Fruit fly (Drosophila melanogaster) whole organism, embryonic: ENCODE measurements around the gene Kdm3.

Experiments
- Adf1 ChIP-seq: fragments of 200-800 bp; sonication (Bioruptor generic); IDR thresholded peaks from 2 replicates; pipeline ENCODE4 v1.3.6; 2022; ENCODE audit warnings: missing biosample characterization, missing genetic modification characterization
- Atf6 ChIP-seq: fragments of 200-800 bp; sonication (Bioruptor generic); IDR thresholded peaks from 2 replicates; pipeline ENCODE4 v1.3.6; 2022; ENCODE audit warnings: missing biosample characterization, missing genetic modification characterization
- Bgb ChIP-seq: fragments of 200-800 bp; sonication (Bioruptor generic); IDR thresholded peaks from 2 replicates; pipeline ENCODE4 v1.3.6; 2022; ENCODE audit warnings: missing biosample characterization, missing genetic modification characterization; ENCODE audit not compliant: partially characterized antibody
- CG10209 ChIP-seq: fragments of 200-800 bp; sonication (Bioruptor generic); optimal IDR thresholded peaks from 3 replicates; lab custom pipeline; 2017; ENCODE audit warnings: missing biosample characterization, mild to moderate bottlenecking, missing genetic modification characterization, missing genetic modification reagents
- CG10321 ChIP-seq: fragments of 200-800 bp; sonication (Bioruptor generic); IDR thresholded peaks from 2 replicates; pipeline ENCODE4 v1.3.6; 2022; ENCODE audit warnings: missing biosample characterization, missing genetic modification characterization
- CG10959 ChIP-seq: fragments of 200-800 bp; sonication (Bioruptor generic); IDR thresholded peaks from 2 replicates; pipeline ENCODE4 v1.3.6; 2022; ENCODE audit warnings: missing biosample characterization, missing genetic modification characterization
- CG12236 ChIP-seq: fragments of 200-800 bp; sonication (Bioruptor generic); optimal IDR thresholded peaks from 2 replicates; lab custom pipeline; 2016; ENCODE audit warnings: missing biosample characterization, missing genetic modification characterization
- CG14014 ChIP-seq: fragments of 200-800 bp; sonication (Bioruptor generic); IDR thresholded peaks from 2 replicates; pipeline ENCODE4 v1.3.6; 2022; ENCODE audit warnings: missing biosample characterization, missing genetic modification characterization
- CG14860 ChIP-seq: fragments of 200-800 bp; sonication (Bioruptor generic); IDR thresholded peaks from 3 replicates; pipeline ENCODE4 v1.3.6; 2022; ENCODE audit warnings: missing biosample characterization, missing genetic modification characterization; ENCODE audit not compliant: partially characterized antibody
- CG15514 ChIP-seq: fragments of 200-800 bp; sonication (Bioruptor generic); optimal IDR thresholded peaks from 3 replicates; lab custom pipeline; 2017; ENCODE audit warnings: missing biosample characterization, missing genetic modification characterization, mild to moderate bottlenecking, moderate library complexity, missing genetic modification reagents
- CG17802 ChIP-seq: fragments of 200-800 bp; sonication (Bioruptor generic); optimal IDR thresholded peaks from 2 replicates; lab custom pipeline; 2018; ENCODE audit warnings: missing biosample characterization, mild to moderate bottlenecking, missing genetic modification characterization, moderate library complexity
- CG18011 ChIP-seq: fragments of 200-800 bp; sonication (Bioruptor generic); optimal IDR thresholded peaks from 2 replicates; lab custom pipeline; 2017; ENCODE audit warnings: missing biosample characterization, missing genetic modification characterization, mild to moderate bottlenecking, moderate library complexity, missing genotype
- CG2129 ChIP-seq: fragments of 200-800 bp; sonication (Bioruptor generic); IDR thresholded peaks from 2 replicates; pipeline ENCODE4 v1.3.6; 2022; ENCODE audit warnings: missing biosample characterization, missing genetic modification characterization; ENCODE audit not compliant: partially characterized antibody
- CG2712 ChIP-seq: fragments of 200-800 bp; optimal IDR thresholded peaks from 3 replicates; lab custom pipeline; 2019; ENCODE audit warnings: missing biosample characterization, mild to moderate bottlenecking, missing genetic modification characterization, moderate library complexity
- CG3065 ChIP-seq: fragments of 200-800 bp; sonication (Bioruptor generic); optimal IDR thresholded peaks from 2 replicates; lab custom pipeline; 2016; ENCODE audit warnings: missing biosample characterization, missing genetic modification characterization
- CG34376 ChIP-seq: fragments of 200-800 bp; sonication (Bioruptor generic); optimal IDR thresholded peaks from 2 replicates; lab custom pipeline; 2018; ENCODE audit warnings: missing biosample characterization, mild to moderate bottlenecking, missing genetic modification characterization
- CG9797 ChIP-seq: fragments of 200-800 bp; sonication (Bioruptor generic); optimal IDR thresholded peaks from 3 replicates; lab custom pipeline; 2018; ENCODE audit warnings: missing biosample characterization, mild to moderate bottlenecking, missing genetic modification characterization
- CG9817 ChIP-seq: fragments of 200-800 bp; sonication (Bioruptor generic); optimal IDR thresholded peaks from 2 replicates; lab custom pipeline; 2018; ENCODE audit warnings: missing biosample characterization, mild to moderate bottlenecking, missing genetic modification characterization, moderate library complexity
- CTCF ChIP-seq: fragments of 200-800 bp; sonication (Bioruptor generic); optimal IDR thresholded peaks from 2 replicates; lab custom pipeline; 2017; ENCODE audit warnings: missing biosample characterization, mild to moderate bottlenecking, missing genetic modification characterization, moderate library complexity
- Deaf1 ChIP-seq: fragments of 200-800 bp; optimal IDR thresholded peaks from 3 replicates; lab custom pipeline; 2019; ENCODE audit warnings: missing biosample characterization, mild to moderate bottlenecking, missing genetic modification characterization, moderate library complexity
- Drgx ChIP-seq: fragments of 200-800 bp; sonication (Bioruptor generic); IDR thresholded peaks from 2 replicates; pipeline ENCODE4 v1.3.6; 2022; ENCODE audit warnings: missing biosample characterization, missing genetic modification characterization
- HHEX ChIP-seq: fragments of 200-800 bp; sonication (Bioruptor generic); optimal IDR thresholded peaks from 3 replicates; lab custom pipeline; 2017; ENCODE audit warnings: missing biosample characterization, mild to moderate bottlenecking, missing genetic modification characterization, missing genetic modification reagents
- HLH3B ChIP-seq: fragments of 200-800 bp; sonication (Bioruptor generic); IDR thresholded peaks from 2 replicates; pipeline ENCODE4 v1.3.6; 2022; ENCODE audit warnings: missing biosample characterization, missing genetic modification characterization
- HLH4C ChIP-seq: fragments of 200-800 bp; sonication (Bioruptor generic); IDR thresholded peaks from 3 replicates; pipeline ENCODE4 v1.3.6; 2022; ENCODE audit warnings: missing biosample characterization, missing genetic modification characterization; ENCODE audit not compliant: partially characterized antibody
- Lim3 ChIP-seq: fragments of 200-800 bp; sonication (Bioruptor generic); IDR thresholded peaks from 2 replicates; pipeline ENCODE4 v1.3.6; 2022; ENCODE audit warnings: missing biosample characterization, missing genetic modification characterization
- Med ChIP-seq: fragments of 200-800 bp; sonication (Bioruptor generic); peaks from one replicate; lab custom pipeline; 2016; ENCODE audit warnings: missing biosample characterization, missing genetic modification characterization, mild to moderate bottlenecking, inconsistent platforms, moderate library complexity
- Nf-YC ChIP-seq: fragments of 200-800 bp; optimal IDR thresholded peaks from 3 replicates; lab custom pipeline; 2019; ENCODE audit warnings: missing biosample characterization, mild to moderate bottlenecking, missing genetic modification characterization, moderate library complexity
- Pdp1 ChIP-seq, 2 experiments: fragments of 200-800 bp; sonication (Bioruptor generic); optimal IDR thresholded peaks; 3 replicates each; lab custom pipeline; 2016; ENCODE audit warnings: missing biosample characterization in 2 of 2, missing genetic modification characterization in 2 of 2, mild to moderate bottlenecking in 1 of 2, moderate library complexity in 1 of 2
- Side ChIP-seq: fragments of 200-800 bp; sonication (Bioruptor generic); optimal IDR thresholded peaks from 2 replicates; lab custom pipeline; 2016; ENCODE audit warnings: missing biosample characterization, missing genetic modification characterization
- Sry-δ ChIP-seq: fragments of 200-800 bp; sonication (Bioruptor generic); optimal IDR thresholded peaks from 2 replicates; lab custom pipeline; 2016; ENCODE audit warnings: missing biosample characterization, missing genetic modification characterization
- Xbp1 ChIP-seq: fragments of 200-800 bp; sonication (Bioruptor generic); optimal IDR thresholded peaks from 3 replicates; lab custom pipeline; 2016; ENCODE audit warnings: missing biosample characterization, mild to moderate bottlenecking, missing genetic modification characterization
- ato ChIP-seq: fragments of 200-800 bp; sonication (Bioruptor generic); IDR thresholded peaks from 2 replicates; pipeline ENCODE4 v1.3.6; 2022; ENCODE audit warnings: missing biosample characterization, missing genetic modification characterization; ENCODE audit not compliant: partially characterized antibody
- bbx ChIP-seq: fragments of 200-800 bp; sonication (Bioruptor generic); IDR thresholded peaks from 2 replicates; pipeline ENCODE4 v1.3.6; 2022; ENCODE audit warnings: missing biosample characterization, missing genetic modification characterization; ENCODE audit not compliant: partially characterized antibody
- chn ChIP-seq: fragments of 200-800 bp; sonication (Bioruptor generic); optimal IDR thresholded peaks from 2 replicates; lab custom pipeline; 2016; ENCODE audit warnings: missing biosample characterization, missing genetic modification characterization
- ci ChIP-seq: fragments of 200-800 bp; sonication (Bioruptor generic); IDR thresholded peaks from 3 replicates; pipeline ENCODE4 v1.3.6; 2022; ENCODE audit warnings: missing biosample characterization, missing genetic modification characterization
- croc ChIP-seq: fragments of 200-800 bp; sonication (Bioruptor generic); conservative IDR thresholded peaks from 3 replicates; pipeline ENCODE4 v1.3.6; 2022; ENCODE audit warnings: missing biosample characterization, missing genetic modification characterization
- eyg ChIP-seq: fragments of 200-800 bp; sonication (Bioruptor generic); optimal IDR thresholded peaks from 3 replicates; lab custom pipeline; 2016; ENCODE audit warnings: missing biosample characterization, missing genetic modification characterization
- fd3F ChIP-seq: fragments of 200-800 bp; sonication (Bioruptor generic); optimal IDR thresholded peaks from 2 replicates; lab custom pipeline; 2018; ENCODE audit warnings: missing biosample characterization, mild to moderate bottlenecking, missing genetic modification characterization, moderate library complexity
- hkb ChIP-seq, 2 experiments: fragments of 200-800 bp in 1 of 2; fragments of >200 bp in 1 of 2; sonication (Bioruptor generic) in 1 of 2; IDR thresholded peaks in 1 of 2; optimal IDR thresholded peaks in 1 of 2; 2 replicates each; pipeline versions ENCODE4 v1.3.6 to Lab custom; 2017 to 2022; ENCODE audit warnings: missing biosample characterization in 1 of 2, missing genetic modification characterization in 1 of 2
- jing ChIP-seq: fragments of 200-800 bp; sonication (Bioruptor generic); optimal IDR thresholded peaks from 2 replicates; lab custom pipeline; 2018; ENCODE audit warnings: missing biosample characterization, mild to moderate bottlenecking, missing genetic modification characterization
- lov ChIP-seq, 2 experiments: fragments of 200-800 bp in 1 of 2; fragments of >200 bp in 1 of 2; sonication (Bioruptor generic) in 1 of 2; IDR thresholded peaks in 1 of 2; optimal IDR thresholded peaks in 1 of 2; 2 replicates in 1 of 2; 3 replicates in 1 of 2; pipeline versions ENCODE4 v1.3.6 to Lab custom; 2017 to 2022; ENCODE audit warnings: missing biosample characterization in 1 of 2, missing genetic modification characterization in 1 of 2
- nau ChIP-seq: fragments of 200-800 bp; sonication (Bioruptor generic); optimal IDR thresholded peaks from 3 replicates; lab custom pipeline; 2017; ENCODE audit warnings: missing biosample characterization, mild to moderate bottlenecking, missing genetic modification characterization, missing genetic modification reagents
- sc ChIP-seq, 3 experiments: fragments of >200 bp in 2 of 3; fragments of 200-800 bp in 1 of 3; sonication (Bioruptor generic) in 1 of 3; optimal IDR thresholded peaks; 2 replicates in 2 of 3; 3 replicates in 1 of 3; lab custom pipeline; 2017; ENCODE audit warnings: mild to moderate bottlenecking in 1 of 3, missing biosample characterization in 1 of 3, missing genetic modification characterization in 1 of 3, missing genetic modification reagents in 1 of 3
- schlank ChIP-seq: fragments of 200-800 bp; sonication (Bioruptor generic); optimal IDR thresholded peaks from 2 replicates; lab custom pipeline; 2018; ENCODE audit warnings: missing biosample characterization, mild to moderate bottlenecking, missing genetic modification characterization
- slbo ChIP-seq: fragments of 200-800 bp; sonication (Bioruptor generic); IDR thresholded peaks from 2 replicates; pipeline ENCODE4 v1.3.6; 2022; ENCODE audit warnings: missing biosample characterization, missing genetic modification characterization
- trh ChIP-seq: fragments of 200-800 bp; sonication (Bioruptor generic); optimal IDR thresholded peaks from 2 replicates; lab custom pipeline; 2016; ENCODE audit warnings: missing biosample characterization, missing genetic modification characterization
- vnd ChIP-seq: fragments of 200-800 bp; sonication (Bioruptor generic); IDR thresholded peaks from 3 replicates; pipeline ENCODE4 v1.3.6; 2022; ENCODE audit warnings: missing biosample characterization, missing genetic modification characterization; ENCODE audit not compliant: partially characterized antibody
- wdn ChIP-seq: fragments of 200-800 bp; sonication (Bioruptor generic); IDR thresholded peaks from 2 replicates; pipeline ENCODE4 v1.3.6; 2022; ENCODE audit warnings: missing biosample characterization, missing genetic modification characterization
- z ChIP-seq: fragments of 200-800 bp; sonication (Bioruptor generic); IDR thresholded peaks from 3 replicates; pipeline ENCODE4 v1.3.6; 2022; ENCODE audit warnings: missing biosample characterization, missing genetic modification characterization

Gene Kdm3

DNA sequence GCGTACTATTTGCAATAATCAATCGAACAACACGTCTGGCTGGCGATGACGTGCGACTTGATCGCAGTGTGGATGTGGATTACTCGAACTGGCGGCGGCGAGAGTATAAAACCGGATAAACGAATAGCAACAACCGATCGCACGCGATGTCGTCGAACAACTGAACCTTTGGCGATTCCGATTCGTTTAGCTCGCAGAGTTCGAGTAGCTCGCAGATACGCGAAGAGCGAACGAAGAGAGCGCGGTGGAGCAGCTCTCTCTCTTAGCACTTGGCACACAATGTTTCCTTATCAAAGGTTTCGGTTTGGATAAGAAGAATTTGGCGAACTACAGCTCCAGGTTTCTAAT is 13.4 kb upstream of the Kdm3 start, which contains the start of gene RhoL (continued):
- peak; percentile 43; the same call in 1 of the 2 replicates for TF ChIP-seq Adf1 (GFP tag; lab: Robert Waterston, UW)
- TF ChIP-seq Pdp1 (GFP tag; optimal IDR thresholded peaks at IDR 0.05; lab: Kevin White, UChicago) = peak in 1 of 2 experiments; percentile 34
- TF ChIP-seq slbo (GFP tag; lab: Robert Waterston, UW) = 0 out of 2 replicates have a peak, but pooled peaks have one; percentile 10
- TF ChIP-seq Drgx (GFP tag; lab: Robert Waterston, UW) = peak; percentile 45; the same call in 1 of the 2 replicates
- TF ChIP-seq HLH4C (GFP tag; lab: Robert Waterston, UW) = peak; percentile 50; the same call in 1 of the 3 replicates
- no peak for TF ChIP-seq z (GFP tag; lab: Robert Waterston, UW)
- TF ChIP-seq schlank (tag; lab: Kevin White, UChicago) = no peak
- no peak for TF ChIP-seq ato (GFP tag; lab: Robert Waterston, UW)
- peak; percentile 59; the same call in 1 of the 2 replicates for TF ChIP-seq Bgb (GFP tag; lab: Robert Waterston, UW)
- TF ChIP-seq CG17802 (tag; lab: Kevin White, UChicago) = no peak
- TF ChIP-seq CG2129 (GFP tag; lab: Robert Waterston, UW) = no peak
- TF ChIP-seq CG15514 (GFP tag; lab: Kevin White, UChicago) = peak; percentile 20
- peak; percentile 70 for TF ChIP-seq bbx (GFP tag; lab: Robert Waterston, UW)
- no peak for TF ChIP-seq CG14860 (GFP tag; lab: Robert Waterston, UW)
- no peak for TF ChIP-seq fd3F (GFP tag; lab: Kevin White, UChicago)
- peak; percentile 95 for TF ChIP-seq Deaf1 (tag; lab: Kevin White, UChicago)
- no peak for TF ChIP-seq CG12236 (GFP tag; lab: Kevin White, UChicago)
- TF ChIP-seq trh (GFP tag; lab: Kevin White, UChicago) = no peak
- TF ChIP-seq CG9817 (tag; lab: Kevin White, UChicago) = no peak
- TF ChIP-seq Med = peak; percentile 88
- peak; percentile 75 for TF ChIP-seq CG34376 (GFP tag; lab: Kevin White, UChicago)
- TF ChIP-seq lov (optimal IDR thresholded peaks at IDR 0.05; lab: Kevin White, UChicago) = no peak
- TF ChIP-seq lov (GFP tag; IDR thresholded peaks at IDR 0.05; lab: Robert Waterston, UW) = peak; percentile 58; the same call in 1 of the 3 replicates
- no peak for TF ChIP-seq CG10321 (GFP tag; lab: Robert Waterston, UW)
- TF ChIP-seq ci = peak; percentile 73; the same call in 2 of the 3 replicates
- no peak for TF ChIP-seq Lim3 (GFP tag; lab: Robert Waterston, UW)
- TF ChIP-seq Side = peak; percentile 31
- no peak for TF ChIP-seq sc (optimal IDR thresholded peaks at IDR 0.05; lab: Kevin White, UChicago)
- no peak for TF ChIP-seq sc (GFP tag; optimal IDR thresholded peaks at IDR 0.05; lab: Kevin White, UChicago)
- TF ChIP-seq vnd (GFP tag; lab: Robert Waterston, UW) = no peak
- peak; percentile 67 for TF ChIP-seq Nf-YC
- no peak for TF ChIP-seq wdn
- TF ChIP-seq Xbp1 = peak; percentile 21
- TF ChIP-seq nau (GFP tag; lab: Kevin White, UChicago) = peak; percentile 37
- TF ChIP-seq CG3065 (GFP tag; lab: Kevin White, UChicago) = no peak
- TF ChIP-seq CG18011 (GFP tag; lab: Kevin White, UChicago) = no peak
- TF ChIP-seq eyg (GFP tag; lab: Kevin White, UChicago) = no peak
- no peak for TF ChIP-seq CG10959
- no peak for TF ChIP-seq hkb (optimal IDR thresholded peaks at IDR 0.05; lab: Kevin White, UChicago)
- TF ChIP-seq hkb (GFP tag; IDR thresholded peaks at IDR 0.05; lab: Robert Waterston, UW) = peak; percentile 67; the same call in 1 of the 2 replicates
- no peak for TF ChIP-seq HLH3B (GFP tag; lab: Robert Waterston, UW)
- peak; percentile 27 for TF ChIP-seq CG2712
- TF ChIP-seq CTCF = no peak
- no peak for TF ChIP-seq Atf6 (GFP tag; lab: Robert Waterston, UW)
- TF ChIP-seq croc (GFP tag; lab: Robert Waterston, UW) = no peak
- peak; percentile 37 for TF ChIP-seq chn
- no peak for TF ChIP-seq CG10209
- no peak for TF ChIP-seq jing
- TF ChIP-seq CG9797 (GFP tag; lab: Kevin White, UChicago) = no peak
- peak; percentile 0 for TF ChIP-seq Sry-δ
- TF ChIP-seq CG14014 (GFP tag; lab: Robert Waterston, UW) = peak; percentile 12; the same call in 1 of the 2 replicates
- TF ChIP-seq HHEX (GFP tag; lab: Kevin White, UChicago) = peak; percentile 36
